Fruit fly (Drosophila melanogaster): ENCODE data around the gene Meltrin.

DNA sequence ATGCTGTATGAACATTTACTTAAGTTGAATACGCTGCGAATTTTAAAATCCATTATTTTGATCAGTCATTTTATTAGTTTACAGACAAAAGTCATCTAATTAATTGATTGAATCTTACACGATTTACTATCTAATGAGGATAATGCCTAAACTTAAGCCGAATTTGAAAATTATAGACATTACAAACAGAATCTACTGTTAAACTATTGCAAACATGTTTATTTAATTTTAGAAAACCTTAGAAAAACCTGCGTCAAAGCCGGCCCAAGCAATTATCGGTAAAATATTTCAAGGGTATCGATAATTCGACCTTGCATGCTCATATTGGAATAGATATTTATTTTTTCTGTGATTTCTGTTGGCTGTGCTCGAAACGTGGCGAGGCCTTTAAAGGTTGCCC, 23.8 kb upstream of the Meltrin start:
- no peak for TF ChIP-seq CG8478 (optimal IDR thresholded peaks at IDR 0.05)
- no peak for TF ChIP-seq pan (optimal IDR thresholded peaks at IDR 0.05)

Measured in whole organism.